Worm (Caenorhabditis elegans) whole organism, L2 larva: ENCODE results near the gene str-138.

Experiments used
- C34F6.9 ChIP-seq: fragments of 150-350 bp; optimal IDR thresholded peaks from 2 replicates; lab custom pipeline; 2014; ENCODE audit warnings: missing biosample characterization, missing genetic modification characterization
- F13H6.1 ChIP-seq: sonication (generic microtip); optimal IDR thresholded peaks from 2 replicates; lab custom pipeline; 2016; ENCODE audit warnings: missing genetic modification characterization, missing compliant biosample characterization
- Y55F3AM.14 ChIP-seq: fragments of 200-800 bp; sonication (Bioruptor generic); optimal IDR thresholded peaks from 2 replicates; lab custom pipeline; 2018; ENCODE audit warnings: mild to moderate bottlenecking, missing genetic modification characterization, missing compliant biosample characterization
- alr-1 ChIP-seq: fragments of 150-350 bp; optimal IDR thresholded peaks from 2 replicates; lab custom pipeline; 2014; ENCODE audit warnings: missing biosample characterization, missing genetic modification characterization
- aly-2 ChIP-seq: fragments of 150-350 bp; optimal IDR thresholded peaks from 2 replicates; lab custom pipeline; 2014; ENCODE audit warnings: missing biosample characterization, missing genetic modification characterization
- blmp-1 ChIP-seq: sonication (generic microtip); optimal IDR thresholded peaks from 2 replicates; lab custom pipeline; 2017; ENCODE audit warnings: missing genetic modification characterization, mild to moderate bottlenecking, missing compliant biosample characterization, antibody characterized with exemption, moderate library complexity; ENCODE audit not compliant: insufficient read depth
- ceh-16 ChIP-seq: fragments of 150-350 bp; optimal IDR thresholded peaks from 2 replicates; lab custom pipeline; 2014; ENCODE audit warnings: missing biosample characterization, missing genetic modification characterization
- ceh-82 ChIP-seq: fragments of 150-350 bp; optimal IDR thresholded peaks from 2 replicates; lab custom pipeline; 2014; ENCODE audit warnings: missing biosample characterization, missing genetic modification characterization
- crh-2 ChIP-seq: sonication (generic microtip); optimal IDR thresholded peaks from 2 replicates; lab custom pipeline; 2017; ENCODE audit warnings: missing biosample characterization, missing genetic modification characterization
- dmd-4 ChIP-seq: sonication (generic microtip); optimal IDR thresholded peaks from 2 replicates; lab custom pipeline; 2017; ENCODE audit warnings: missing biosample characterization, missing genetic modification characterization
- egl-27 ChIP-seq: sonication (generic microtip); optimal IDR thresholded peaks from 3 replicates; lab custom pipeline; 2017; ENCODE audit warnings: missing biosample characterization, missing genetic modification reagents, missing genetic modification characterization
- elt-1 ChIP-seq: fragments of 150-350 bp; optimal IDR thresholded peaks from 2 replicates; lab custom pipeline; 2014; ENCODE audit warnings: missing biosample characterization, missing genetic modification characterization
- elt-3 ChIP-seq: sonication (generic microtip); optimal IDR thresholded peaks from 2 replicates; lab custom pipeline; 2017; ENCODE audit warnings: missing biosample characterization, missing genetic modification characterization
- fos-1 ChIP-seq: fragments of 150-350 bp; optimal IDR thresholded peaks from 2 replicates; lab custom pipeline; 2014; ENCODE audit warnings: missing biosample characterization, missing genetic modification characterization
- gmeb-1 ChIP-seq: fragments of 150-350 bp; optimal IDR thresholded peaks from 2 replicates; lab custom pipeline; 2014; ENCODE audit warnings: missing biosample characterization, missing genetic modification characterization
- lin-13 ChIP-seq: fragments of 150-350 bp; optimal IDR thresholded peaks from 2 replicates; lab custom pipeline; 2014; ENCODE audit warnings: missing biosample characterization, missing genetic modification reagents, missing genetic modification characterization
- mab-5 ChIP-seq: fragments of 150-350 bp; optimal IDR thresholded peaks from 2 replicates; lab custom pipeline; 2014; ENCODE audit warnings: missing biosample characterization, missing genetic modification characterization
- mbf-1 ChIP-seq: sonication (generic microtip); optimal IDR thresholded peaks from 2 replicates; lab custom pipeline; 2017; ENCODE audit warnings: missing biosample characterization, missing genetic modification characterization
- mdl-1 ChIP-seq, 2 experiments: fragments of 150-350 bp in 1 of 2; sonication (generic microtip) in 1 of 2; optimal IDR thresholded peaks; 2 replicates each; lab custom pipeline; 2017; ENCODE audit warnings: missing biosample characterization in 2 of 2, missing genetic modification characterization in 2 of 2
- nhr-10 ChIP-seq: sonication (generic microtip); optimal IDR thresholded peaks from 2 replicates; lab custom pipeline; 2017; ENCODE audit warnings: missing biosample characterization, missing genetic modification characterization
- nhr-11 ChIP-seq: fragments of 150-350 bp; optimal IDR thresholded peaks from 2 replicates; lab custom pipeline; 2014; ENCODE audit warnings: missing biosample characterization, missing genetic modification characterization
- nhr-12 ChIP-seq: fragments of 150-350 bp; optimal IDR thresholded peaks from 2 replicates; lab custom pipeline; 2014; ENCODE audit warnings: missing biosample characterization, missing genetic modification characterization
- nhr-129 ChIP-seq: fragments of 150-350 bp; optimal IDR thresholded peaks from 2 replicates; lab custom pipeline; 2014; ENCODE audit warnings: missing biosample characterization, missing genetic modification characterization
- nhr-21 ChIP-seq: fragments of 150-350 bp; optimal IDR thresholded peaks from 2 replicates; lab custom pipeline; 2014; ENCODE audit warnings: missing biosample characterization, missing genetic modification characterization
- nhr-23 ChIP-seq: fragments of 150-350 bp; optimal IDR thresholded peaks from 2 replicates; lab custom pipeline; 2014; ENCODE audit warnings: missing biosample characterization, missing genetic modification reagents, missing genetic modification characterization
- nhr-237 ChIP-seq: fragments of 150-350 bp; optimal IDR thresholded peaks from 2 replicates; lab custom pipeline; 2014; ENCODE audit warnings: missing biosample characterization, missing genetic modification characterization
- nhr-25 ChIP-seq: fragments of 150-350 bp; sonication (generic microtip); optimal IDR thresholded peaks from 3 replicates; lab custom pipeline; 2014; ENCODE audit warnings: missing biosample characterization, missing genetic modification characterization
- skn-1 ChIP-seq: sonication (generic microtip); optimal IDR thresholded peaks from 2 replicates; lab custom pipeline; 2017; ENCODE audit warnings: missing biosample characterization, missing genetic modification characterization
- sma-3 ChIP-seq: sonication (generic microtip); optimal IDR thresholded peaks from 2 replicates; lab custom pipeline; 2016; ENCODE audit warnings: missing genetic modification reagents, missing genetic modification characterization, missing compliant biosample characterization
- sma-9 ChIP-seq, 2 experiments: fragments of 150-350 bp in 1 of 2; sonication (generic microtip) in 1 of 2; optimal IDR thresholded peaks; 2 replicates each; lab custom pipeline; 2014 to 2016; ENCODE audit warnings: missing genetic modification characterization in 2 of 2, mild to moderate bottlenecking in 1 of 2, missing biosample characterization in 1 of 2, missing compliant biosample characterization in 1 of 2, missing genetic modification reagents in 1 of 2, moderate library complexity in 1 of 2
- snpc-4 ChIP-seq: fragments of 150-350 bp; optimal IDR thresholded peaks from 2 replicates; lab custom pipeline; 2014; ENCODE audit warnings: missing biosample characterization, missing genetic modification characterization
- ztf-11 ChIP-seq: sonication (generic microtip); optimal IDR thresholded peaks from 2 replicates; lab custom pipeline; 2017; ENCODE audit warnings: missing biosample characterization, missing genetic modification characterization

The str-138 gene

ce11 chrV:8026343-8026742, 32.1 kb upstream of the str-138 start, which contains the start of gene F43H9.4:
F43H9.4 (plus strand) TSS chrV:8026708.
- TF ChIP-seq sma-9 (GFP tag; optimal IDR thresholded peaks at IDR 0.05; lab: Kevin White, UChicago): peak; percentile 92
- no peak for TF ChIP-seq sma-9 (tag; optimal IDR thresholded peaks at IDR 0.05; lab: Kevin White, UChicago)
- TF ChIP-seq nhr-11 (tag; lab: Kevin White, UChicago): no peak
- TF ChIP-seq mab-5 (tag; lab: Kevin White, UChicago): no peak
- peak; percentile 77 to 79 for TF ChIP-seq mdl-1 (tag; optimal IDR thresholded peaks at IDR 0.05; lab: Kevin White, UChicago)
- no peak for TF ChIP-seq aly-2
- no peak for TF ChIP-seq ztf-11 (tag; lab: Kevin White, UChicago)
- no peak for TF ChIP-seq skn-1
- TF ChIP-seq nhr-21 (tag; lab: Kevin White, UChicago): peak; percentile 42
- no peak for TF ChIP-seq Y55F3AM.14 (GFP tag; lab: Kevin White, UChicago)
- no peak for TF ChIP-seq egl-27 (tag; lab: Kevin White, UChicago)
- peak; percentile 2 for TF ChIP-seq blmp-1 (tag; lab: Kevin White, UChicago)
- TF ChIP-seq sma-3 (GFP tag; lab: Kevin White, UChicago): peak; percentile 66
- TF ChIP-seq elt-1 (tag; lab: Kevin White, UChicago): no peak
- TF ChIP-seq elt-3 (tag; lab: Kevin White, UChicago): no peak
- TF ChIP-seq ceh-16 (tag; lab: Kevin White, UChicago): no peak
- no peak for TF ChIP-seq nhr-10 (tag; lab: Kevin White, UChicago)
- peak; percentile 48 for TF ChIP-seq crh-2 (tag; lab: Kevin White, UChicago)
- peak; percentile 82 for TF ChIP-seq nhr-25 (tag; lab: Kevin White, UChicago)
- TF ChIP-seq fos-1 (tag; lab: Kevin White, UChicago): peak; percentile 11
- TF ChIP-seq nhr-129 (tag; lab: Kevin White, UChicago): peak; percentile 42
- no peak for TF ChIP-seq nhr-237
- TF ChIP-seq, all 48 proteins: peak for 9

- TF ChIP-seq dmd-4 (tag; lab: Kevin White, UChicago) (no peak), sma-9 (GFP tag; optimal IDR thresholded peaks at IDR 0.05; lab: Kevin White, UChicago) (peak; percentile 70), sma-9 (tag; optimal IDR thresholded peaks at IDR 0.05; lab: Kevin White, UChicago) (no peak), elt-1 (tag; lab: Kevin White, UChicago) (no peak), ceh-16 (tag; lab: Kevin White, UChicago) (no peak), mab-5 (tag; lab: Kevin White, UChicago) (no peak), fos-1 (tag; lab: Kevin White, UChicago) (no peak), blmp-1 (tag; lab: Kevin White, UChicago) (peak; percentile 42), C34F6.9 (tag; lab: Kevin White, UChicago) (no peak), Y55F3AM.14 (GFP tag; lab: Kevin White, UChicago) (no peak), ceh-82 (tag; lab: Kevin White, UChicago) (no peak), sma-3 (GFP tag; lab: Kevin White, UChicago) (peak; percentile 18), skn-1 (no peak), nhr-25 (tag; lab: Kevin White, UChicago) (peak; percentile 56), F13H6.1 (tag; lab: Kevin White, UChicago) (no peak), mbf-1 (tag; lab: Kevin White, UChicago) (no peak)
These were observed 30.9 kb upstream of the str-138 start for ce11 chrV:8027429-8028142.

ce11 chrV:8028825-8029489, 29.5 kb upstream of the str-138 start, which contains the start of gene oma-2:
oma-2 (plus strand) TSS chrV:8029439.
- TF ChIP-seq skn-1 (no peak), nhr-10 (tag; lab: Kevin White, UChicago) (no peak), aly-2 (no peak), nhr-12 (tag; lab: Kevin White, UChicago) (no peak), snpc-4 (no peak), nhr-25 (tag; lab: Kevin White, UChicago) (no peak), mbf-1 (tag; lab: Kevin White, UChicago) (no peak), sma-3 (GFP tag; lab: Kevin White, UChicago) (no peak), dmd-4 (tag; lab: Kevin White, UChicago) (no peak), lin-13 (GFP tag; lab: Kevin White, UChicago) (no peak), C34F6.9 (tag; lab: Kevin White, UChicago) (no peak), sma-9 (GFP tag; optimal IDR thresholded peaks at IDR 0.05; lab: Kevin White, UChicago) (no peak), sma-9 (tag; optimal IDR thresholded peaks at IDR 0.05; lab: Kevin White, UChicago) (no peak), gmeb-1 (tag; lab: Kevin White, UChicago) (no peak), nhr-21 (tag; lab: Kevin White, UChicago) (no peak), nhr-23 (tag; lab: Kevin White, UChicago) (no peak), ztf-11 (tag; lab: Kevin White, UChicago) (no peak), alr-1 (no peak), F13H6.1 (tag; lab: Kevin White, UChicago) (no peak), nhr-129 (tag; lab: Kevin White, UChicago) (no peak)
